Fruit fly (Drosophila melanogaster) Kc167 (cell line): ENCODE data around the gene Pp1-87B.

Experiments used
- Myc ChIP-seq: fragments of >200 bp; optimal IDR thresholded peaks from 2 replicates; lab custom pipeline; 2017; ENCODE audit warnings: missing external identifiers
- Sin3A ChIP-seq: fragments of >200 bp; optimal IDR thresholded peaks from 2 replicates; lab custom pipeline; 2018; ENCODE audit warnings: missing external identifiers
- h ChIP-seq: fragments of >200 bp; optimal IDR thresholded peaks from 3 replicates; lab custom pipeline; 2018; ENCODE audit warnings: missing external identifiers
- insv ChIP-seq: fragments of >200 bp; optimal IDR thresholded peaks from 3 replicates; lab custom pipeline; 2018; ENCODE audit warnings: missing external identifiers
- psq ChIP-seq: fragments of >200 bp; optimal IDR thresholded peaks from 2 replicates; lab custom pipeline; 2017; ENCODE audit warnings: missing external identifiers
- ttk ChIP-seq: sonication (Bioruptor generic); optimal IDR thresholded peaks from 2 replicates; lab custom pipeline; 2017; ENCODE audit warnings: missing external identifiers

Pp1-87B gene

DNA sequence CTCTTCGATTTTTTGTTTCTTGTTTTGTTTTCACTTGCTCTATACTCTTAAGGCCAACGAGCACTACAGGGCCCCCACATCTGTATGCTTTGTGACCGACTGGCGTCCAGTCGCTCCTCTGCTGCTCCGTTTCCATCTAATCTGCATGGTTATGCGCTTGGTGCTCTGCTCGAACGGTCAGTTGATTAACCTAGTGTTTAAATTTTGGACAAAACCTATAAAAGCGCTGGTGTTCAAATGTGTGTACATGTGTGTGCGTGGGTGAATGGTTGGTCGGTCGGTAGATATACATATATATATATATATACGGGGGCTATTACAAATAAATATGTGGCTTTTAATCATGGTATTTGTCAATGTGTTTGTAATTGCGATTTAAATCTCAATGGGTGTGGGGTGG, 1.7 kb downstream of the Pp1-87B start:
- no peak for TF ChIP-seq psq (lab: Kevin White, UChicago)
- no peak for TF ChIP-seq ttk (lab: Kevin White, UChicago)
- no peak for TF ChIP-seq insv (lab: Kevin White, UChicago)
- no peak for TF ChIP-seq h (lab: Kevin White, UChicago)
- no peak for TF ChIP-seq Sin3A (lab: Kevin White, UChicago)
- TF ChIP-seq Myc (lab: Kevin White, UChicago) = no peak

DNA sequence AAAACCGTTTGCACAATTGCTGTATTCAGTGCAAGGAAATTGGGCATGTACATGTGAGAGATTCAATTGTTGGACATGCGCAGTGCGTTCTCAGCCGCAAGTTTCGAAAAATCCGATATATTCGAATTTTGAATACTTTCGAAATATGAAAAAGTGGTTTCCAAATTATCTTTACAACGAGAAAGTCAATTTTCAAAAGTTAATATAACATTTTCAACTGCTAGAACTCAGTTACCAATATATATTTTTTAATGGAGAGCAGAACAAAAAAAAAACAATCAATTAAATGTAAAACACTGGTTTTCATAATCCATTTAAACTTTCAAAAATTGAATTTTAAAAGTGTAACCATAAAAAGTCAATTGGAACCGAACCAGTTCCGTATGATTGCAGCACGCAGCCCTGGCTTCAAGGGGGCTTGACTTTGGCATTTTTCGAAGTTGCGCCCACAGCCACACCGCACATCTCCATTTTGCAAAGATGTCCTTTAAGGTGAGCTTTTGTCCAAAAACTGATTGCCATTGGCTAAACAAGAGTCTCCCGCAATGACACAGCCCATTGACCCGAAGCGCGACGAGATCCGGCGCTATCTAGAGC, 3.2 kb downstream of the Pp1-87B start, which contains the start of the genes Scgbeta and CG17202:
TSS of gene Scgbeta (minus strand) at position 51 of the 597 bp plus-strand sequence.
TSS of gene CG17202 (plus strand) at position 390 of the 597 bp plus-strand sequence.
- no peak for TF ChIP-seq psq (lab: Kevin White, UChicago)
- no peak for TF ChIP-seq Sin3A (lab: Kevin White, UChicago)
- TF ChIP-seq Myc (lab: Kevin White, UChicago) = no peak

DNA sequence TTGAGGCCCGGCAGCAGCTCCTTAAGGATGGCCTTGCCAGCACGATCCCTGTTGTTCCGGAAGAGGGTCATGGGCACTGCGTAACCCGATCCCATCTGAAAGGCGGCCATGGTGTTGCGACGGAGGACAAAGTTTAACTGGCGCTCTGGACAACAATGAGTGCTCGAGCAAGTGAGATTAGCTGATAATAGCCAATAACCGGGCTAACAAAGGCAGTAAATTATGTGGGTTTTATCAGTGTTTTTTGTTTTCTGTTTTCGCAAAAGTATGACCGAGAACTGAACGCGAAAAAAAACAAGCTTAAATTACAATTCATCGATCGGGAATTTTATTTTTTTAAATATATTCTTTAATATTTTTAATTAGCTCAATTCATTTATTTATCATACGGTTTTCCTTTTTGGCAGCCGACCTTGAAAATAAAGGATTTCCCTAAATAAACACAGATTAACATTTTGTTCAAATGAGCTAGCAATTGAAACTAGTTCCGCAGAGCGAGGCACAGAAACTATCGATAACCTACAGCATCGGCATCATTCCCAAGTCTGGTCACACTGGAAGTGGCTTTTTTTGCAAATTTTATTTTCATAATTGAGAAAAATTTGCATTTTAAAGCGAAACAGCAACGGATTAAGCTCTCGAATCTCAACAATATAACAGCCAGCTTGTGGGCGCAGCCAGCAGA, 12.3 kb downstream of the Pp1-87B start, which contains the start of the genes Dip-C and pps:
TSS of gene Dip-C (minus strand) at position 486 of the 685 bp plus-strand sequence.
TSS of gene pps (plus strand) at position 555 of the 685 bp plus-strand sequence.
- TF ChIP-seq insv (lab: Kevin White, UChicago) = no peak
- TF ChIP-seq psq (lab: Kevin White, UChicago) = no peak
- TF ChIP-seq Myc (lab: Kevin White, UChicago) = no peak
- TF ChIP-seq h (lab: Kevin White, UChicago) = no peak
- no peak for TF ChIP-seq ttk (lab: Kevin White, UChicago)
- no peak for TF ChIP-seq Sin3A (lab: Kevin White, UChicago)

DNA sequence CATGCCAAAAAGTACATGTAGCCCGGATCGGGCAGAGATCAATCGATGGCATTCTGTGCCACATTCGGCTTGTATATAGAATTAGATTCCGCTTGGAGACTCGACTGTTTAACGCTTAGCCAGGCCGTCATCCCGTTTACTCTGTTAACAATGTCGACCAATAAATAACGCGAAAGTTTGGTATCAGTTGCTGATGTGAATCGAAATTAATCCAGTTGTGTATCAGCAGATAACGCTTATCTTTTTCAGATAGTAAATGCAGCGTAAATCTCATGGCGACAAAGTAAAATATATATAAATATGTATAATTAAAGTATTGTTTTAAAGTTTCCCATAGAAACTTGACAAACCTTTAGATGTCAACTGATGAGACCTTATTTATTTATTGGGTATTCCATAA, 14.3 kb downstream of the Pp1-87B start:
- TF ChIP-seq Myc (lab: Kevin White, UChicago) = no peak
- TF ChIP-seq h (lab: Kevin White, UChicago) = no peak
- no peak for TF ChIP-seq Sin3A (lab: Kevin White, UChicago)
- no peak for TF ChIP-seq ttk (lab: Kevin White, UChicago)
- TF ChIP-seq psq (lab: Kevin White, UChicago) = no peak
- TF ChIP-seq insv (lab: Kevin White, UChicago) = no peak

DNA sequence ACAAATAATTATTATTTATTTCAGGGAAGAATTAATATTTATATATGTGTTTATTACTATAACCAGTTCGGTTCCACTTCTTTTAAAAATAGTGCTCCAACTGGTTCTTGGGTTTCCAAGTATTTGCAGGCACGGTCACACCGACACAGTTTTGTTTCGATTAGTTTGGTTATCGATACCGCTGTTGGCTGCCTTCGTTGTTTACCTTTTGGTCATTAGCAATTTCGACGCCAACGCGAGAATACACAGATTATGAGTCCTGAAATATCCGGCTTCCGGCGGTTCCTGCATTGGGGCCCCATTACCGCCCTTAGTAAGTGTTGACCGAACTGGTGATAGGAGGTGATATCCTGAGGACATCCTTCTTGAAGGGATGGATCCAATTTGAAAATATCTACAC, 17.6 kb downstream of the Pp1-87B start, which contains the start of gene CG5196:
TSS of gene CG5196 (plus strand) at position 157 of the 400 bp plus-strand sequence.
- TF ChIP-seq h (lab: Kevin White, UChicago) (no peak), Myc (lab: Kevin White, UChicago) (no peak), insv (lab: Kevin White, UChicago) (no peak), psq (lab: Kevin White, UChicago) (no peak), ttk (lab: Kevin White, UChicago) (no peak), Sin3A (lab: Kevin White, UChicago) (no peak)

DNA sequence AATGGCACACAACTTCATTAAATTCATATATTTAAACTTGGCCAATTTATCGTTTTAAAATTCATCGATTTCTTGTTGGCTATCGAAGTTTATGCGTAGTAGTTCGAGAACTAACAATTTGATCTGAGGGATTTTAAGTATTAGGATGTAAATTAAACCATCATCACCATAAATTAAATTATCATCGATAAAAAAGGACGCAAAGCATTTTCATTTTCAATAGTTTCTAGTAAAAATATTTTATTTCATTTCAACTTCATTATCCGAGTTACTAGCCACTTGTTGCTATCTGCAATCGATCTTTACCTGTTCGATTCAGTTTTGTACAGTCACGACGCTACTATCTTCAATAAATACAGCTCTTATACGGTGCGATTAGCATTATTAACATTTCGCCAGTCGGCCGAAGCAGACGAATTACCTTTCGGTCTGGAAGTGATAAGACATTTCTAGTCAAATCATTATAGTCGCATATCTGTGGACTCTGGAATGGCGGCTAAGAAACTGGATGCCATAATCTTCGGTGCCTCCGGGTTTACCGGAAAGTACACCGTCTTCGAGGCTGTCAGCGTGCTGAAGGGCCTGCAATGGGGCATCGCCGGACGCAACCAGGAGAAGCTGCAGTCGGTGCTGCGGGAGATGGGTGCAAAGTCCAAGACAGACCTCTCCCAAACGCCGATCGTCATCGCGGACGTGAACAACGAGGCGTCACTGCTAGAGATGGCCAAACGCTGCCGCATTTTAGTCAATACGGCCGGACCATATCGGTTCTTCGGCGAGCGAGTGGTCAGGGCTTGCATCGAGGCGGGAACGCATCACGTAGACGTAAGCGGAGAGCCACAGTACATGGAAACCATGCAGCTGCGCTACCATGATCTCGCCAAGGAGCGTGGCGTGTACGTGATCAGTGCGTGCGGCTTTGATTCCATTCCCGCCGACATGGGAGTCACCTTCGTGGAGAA, 19.2 kb downstream of the Pp1-87B start, which contains the start of gene CG5167:
TSS of gene CG5167 (plus strand) at position 298 of the 962 bp plus-strand sequence.
- TF ChIP-seq ttk (lab: Kevin White, UChicago) (no peak), h (lab: Kevin White, UChicago) (no peak), psq (lab: Kevin White, UChicago) (no peak), Sin3A (lab: Kevin White, UChicago) (no peak), insv (lab: Kevin White, UChicago) (no peak), Myc (lab: Kevin White, UChicago) (no peak)

DNA sequence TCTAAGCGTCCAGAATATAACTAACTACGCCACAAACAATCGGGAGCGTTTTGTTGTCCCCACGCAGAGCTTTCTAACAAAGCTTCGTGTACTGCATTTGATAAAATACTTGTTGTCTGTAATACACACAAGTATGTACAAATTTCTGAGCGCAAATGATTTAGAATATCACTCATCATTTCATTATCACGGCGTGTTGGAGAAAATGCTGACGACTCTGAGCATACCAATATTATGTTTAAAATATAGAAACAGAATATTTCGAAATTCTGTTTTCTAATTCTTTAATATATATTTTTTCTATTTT, 19.8 kb downstream of the Pp1-87B start, which contains the start of gene Cyp9f2:
TSS of gene Cyp9f2 (minus strand) at position 101 of the 307 bp plus-strand sequence.
- no peak for TF ChIP-seq ttk (lab: Kevin White, UChicago)
- no peak for TF ChIP-seq psq (lab: Kevin White, UChicago)
- no peak for TF ChIP-seq Myc (lab: Kevin White, UChicago)
- TF ChIP-seq Sin3A (lab: Kevin White, UChicago) = no peak

DNA sequence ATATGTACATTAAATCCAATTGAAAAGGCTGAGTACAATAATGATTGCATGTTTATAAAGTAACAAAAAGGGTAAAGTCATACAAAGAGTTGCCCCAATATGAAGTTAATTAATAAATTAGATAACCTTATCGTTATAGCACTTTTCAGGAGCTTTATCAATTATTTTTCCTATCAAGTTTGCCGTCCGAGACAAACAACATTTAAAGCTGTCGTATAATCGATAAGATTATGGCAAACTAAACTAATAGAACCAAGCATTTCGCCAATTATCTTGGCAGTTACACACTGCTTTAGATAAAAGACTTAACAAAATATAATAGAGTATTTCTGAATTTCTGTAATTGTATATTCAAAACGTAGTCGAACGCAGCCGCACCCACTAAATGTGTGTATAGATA, 20.6 kb downstream of the Pp1-87B start:
- TF ChIP-seq psq (lab: Kevin White, UChicago) = no peak
- TF ChIP-seq ttk (lab: Kevin White, UChicago) = no peak
- no peak for TF ChIP-seq insv (lab: Kevin White, UChicago)
- no peak for TF ChIP-seq h (lab: Kevin White, UChicago)

DNA sequence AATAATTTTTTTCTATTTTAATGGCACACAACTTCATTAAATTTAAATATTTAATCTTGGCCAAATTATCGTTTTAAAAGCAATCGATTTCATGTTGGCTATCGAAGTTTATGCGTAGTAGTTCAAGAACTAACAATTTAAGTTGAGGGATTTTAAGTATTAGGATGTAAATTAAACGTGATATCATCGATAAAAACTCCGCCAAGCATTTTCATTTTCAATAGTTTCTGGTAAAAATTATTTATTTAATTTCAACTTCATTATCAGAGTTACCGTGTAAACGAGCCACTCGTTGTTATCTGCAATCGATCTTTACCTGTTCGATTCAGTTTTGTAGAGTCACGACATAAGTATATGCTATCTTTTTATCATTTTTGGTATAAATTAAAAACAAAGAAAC, 22.8 kb downstream of the Pp1-87B start:
- no peak for TF ChIP-seq Myc (lab: Kevin White, UChicago)
- TF ChIP-seq ttk (lab: Kevin White, UChicago) = no peak
- TF ChIP-seq insv (lab: Kevin White, UChicago) = no peak
- TF ChIP-seq psq (lab: Kevin White, UChicago) = no peak
- no peak for TF ChIP-seq h (lab: Kevin White, UChicago)
- TF ChIP-seq Sin3A (lab: Kevin White, UChicago) = no peak

DNA sequence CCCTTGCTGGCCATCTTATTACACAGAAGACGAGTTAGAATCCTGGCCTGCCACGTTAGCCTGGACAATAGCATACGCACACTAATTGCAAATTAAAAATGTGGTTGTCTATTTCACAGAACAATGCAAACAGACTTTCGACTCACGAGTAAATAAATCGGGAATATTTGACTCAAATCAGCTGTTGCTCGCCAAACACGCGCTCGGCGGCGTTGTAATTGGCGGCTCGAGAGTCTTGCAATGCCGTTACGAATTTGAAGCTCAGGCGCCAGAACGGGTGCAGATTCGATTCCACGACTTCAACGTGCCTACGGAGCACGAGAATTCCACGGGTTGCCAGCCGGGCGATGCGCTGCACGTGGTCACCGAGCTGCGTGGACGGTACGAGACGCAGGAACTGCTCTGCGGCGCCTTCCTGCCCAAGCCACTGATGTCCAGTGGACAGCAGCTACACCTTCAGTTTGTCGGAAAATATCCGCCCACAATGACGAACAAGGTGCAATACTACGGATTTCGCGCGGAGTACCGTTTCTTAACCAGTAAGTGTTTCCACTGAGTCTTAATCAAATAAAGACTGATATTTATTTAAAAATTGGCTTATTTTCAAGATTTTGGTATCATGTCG, 23.9 kb downstream of the Pp1-87B start, which contains the start of gene DNAlig3:
TSS of gene DNAlig3 (minus strand) at position 168 of the 625 bp plus-strand sequence.
- TF ChIP-seq insv (lab: Kevin White, UChicago) (peak; percentile 84), psq (lab: Kevin White, UChicago) (no peak)
